Fruit fly (Drosophila melanogaster) whole organism, prepupa: Measurements from ENCODE around the gene CG2930.

Experiments
- CG11294 ChIP-seq: fragments of 200-800 bp; sonication (Bioruptor generic); IDR thresholded peaks from 2 replicates; pipeline ENCODE4 v1.3.6; 2022; ENCODE audit warnings: missing biosample characterization, missing genetic modification characterization
- CG16779 ChIP-seq: fragments of 200-800 bp; sonication (Bioruptor generic); optimal IDR thresholded peaks from 3 replicates; lab custom pipeline; 2017; ENCODE audit warnings: missing biosample characterization, mild to moderate bottlenecking, missing genetic modification characterization
- CG34406 ChIP-seq: fragments of 200-800 bp; sonication (Bioruptor generic); optimal IDR thresholded peaks from 3 replicates; lab custom pipeline; 2016; ENCODE audit warnings: missing biosample characterization, missing genetic modification characterization
- CG6276 ChIP-seq: fragments of 200-800 bp; sonication (Bioruptor generic); optimal IDR thresholded peaks from 2 replicates; lab custom pipeline; 2017; ENCODE audit warnings: missing biosample characterization, mild to moderate bottlenecking, missing genetic modification characterization
- Sox14 ChIP-seq: fragments of 200-800 bp; sonication (Bioruptor generic); optimal IDR thresholded peaks from 3 replicates; lab custom pipeline; 2016; ENCODE audit warnings: missing biosample characterization, missing genetic modification characterization
- dsx ChIP-seq: fragments of 200-800 bp; optimal IDR thresholded peaks from 3 replicates; lab custom pipeline; 2019; ENCODE audit warnings: missing biosample characterization, mild to moderate bottlenecking, missing genetic modification characterization, moderate library complexity; ENCODE audit not compliant: poor library complexity, severe bottlenecking

- TF ChIP-seq dsx (GFP tag; lab: Kevin White, UChicago) (no peak), CG6276 (GFP tag; lab: Kevin White, UChicago) (no peak), Sox14 (GFP tag; lab: Kevin White, UChicago) (no peak), CG34406 (GFP tag; lab: Kevin White, UChicago) (no peak), CG16779 (tag; lab: Kevin White, UChicago) (no peak), CG11294 (GFP tag; lab: Robert Waterston, UW) (no peak)
These were observed 49.3 kb upstream of the CG2930 start for dm6 chrX:3819470-3819869.
